Fruit fly (Drosophila melanogaster) whole organism, embryonic: ENCODE results near the gene CG5910.

ENCODE experiments used
- ATbp ChIP-seq: fragments of 200-800 bp; sonication (Bioruptor generic); optimal IDR thresholded peaks from 2 replicates; lab custom pipeline; 2017; ENCODE audit warnings: missing biosample characterization, mild to moderate bottlenecking, missing genetic modification characterization, missing genetic modification reagents
- BEAF-32 ChIP-seq: fragments of 200-800 bp; sonication (Bioruptor generic); optimal IDR thresholded peaks from 3 replicates; lab custom pipeline; 2017; ENCODE audit warnings: missing biosample characterization, missing genetic modification characterization, mild to moderate bottlenecking, moderate library complexity, missing genetic modification reagents
- CG10147 ChIP-seq: fragments of 200-800 bp; sonication (Bioruptor generic); optimal IDR thresholded peaks from 2 replicates; lab custom pipeline; 2019; ENCODE audit warnings: missing biosample characterization, mild to moderate bottlenecking, missing genetic modification characterization, moderate library complexity
- CG10209 ChIP-seq: fragments of 200-800 bp; sonication (Bioruptor generic); optimal IDR thresholded peaks from 3 replicates; lab custom pipeline; 2017; ENCODE audit warnings: missing biosample characterization, mild to moderate bottlenecking, missing genetic modification characterization, missing genetic modification reagents
- CG10654 ChIP-seq: fragments of 200-800 bp; sonication (Bioruptor generic); optimal IDR thresholded peaks from 2 replicates; lab custom pipeline; 2016; ENCODE audit warnings: missing biosample characterization, missing genetic modification characterization
- CG12155 ChIP-seq: fragments of 200-800 bp; sonication (Bioruptor generic); optimal IDR thresholded peaks from 3 replicates; lab custom pipeline; 2016; ENCODE audit warnings: missing biosample characterization, missing genetic modification characterization
- CG12744 ChIP-seq: fragments of 200-800 bp; sonication (Bioruptor generic); optimal IDR thresholded peaks from 2 replicates; lab custom pipeline; 2016; ENCODE audit warnings: missing biosample characterization, missing genetic modification characterization
- CG13123 ChIP-seq: fragments of 200-800 bp; sonication (Bioruptor generic); optimal IDR thresholded peaks from 2 replicates; lab custom pipeline; 2016; ENCODE audit warnings: missing biosample characterization, missing genetic modification characterization
- CG13287 ChIP-seq: fragments of 200-800 bp; sonication (Bioruptor generic); IDR thresholded peaks from 2 replicates; pipeline ENCODE4 v1.3.6; 2022; ENCODE audit warnings: missing biosample characterization, missing genetic modification characterization; ENCODE audit not compliant: partially characterized antibody
- CG13296 ChIP-seq: fragments of 200-800 bp; sonication (Bioruptor generic); optimal IDR thresholded peaks from 3 replicates; lab custom pipeline; 2018; ENCODE audit warnings: missing biosample characterization, mild to moderate bottlenecking, missing genetic modification characterization
- CG14050 ChIP-seq: fragments of 200-800 bp; sonication (Bioruptor generic); IDR thresholded peaks from 3 replicates; pipeline ENCODE4 v1.3.6; 2022; ENCODE audit warnings: missing biosample characterization, missing genetic modification characterization
- CG14710 ChIP-seq: fragments of 200-800 bp; sonication (Bioruptor generic); optimal IDR thresholded peaks from 3 replicates; lab custom pipeline; 2019; ENCODE audit warnings: missing biosample characterization, mild to moderate bottlenecking, missing genetic modification characterization, moderate library complexity
- CG15269 ChIP-seq: fragments of 200-800 bp; sonication (Bioruptor generic); optimal IDR thresholded peaks from 2 replicates; lab custom pipeline; 2018; ENCODE audit warnings: missing biosample characterization, mild to moderate bottlenecking, missing genetic modification characterization, moderate library complexity
- CG15601 ChIP-seq: fragments of 200-800 bp; sonication (Bioruptor generic); optimal IDR thresholded peaks from 3 replicates; lab custom pipeline; 2019; ENCODE audit warnings: missing biosample characterization, mild to moderate bottlenecking, missing genetic modification characterization, moderate library complexity
- CG31224 ChIP-seq: fragments of 200-800 bp; sonication (Bioruptor generic); IDR thresholded peaks from 2 replicates; pipeline ENCODE4 v1.3.6; 2022; ENCODE audit warnings: missing biosample characterization, missing genetic modification characterization
- CG3163 ChIP-seq: fragments of 200-800 bp; sonication (Bioruptor generic); optimal IDR thresholded peaks from 3 replicates; lab custom pipeline; 2016; ENCODE audit warnings: missing biosample characterization, missing genetic modification characterization
- CG33213 ChIP-seq: fragments of 200-800 bp; sonication (Bioruptor generic); optimal IDR thresholded peaks from 3 replicates; lab custom pipeline; 2016; ENCODE audit warnings: missing biosample characterization, missing genetic modification characterization
- CG4360 ChIP-seq: fragments of 200-800 bp; sonication (Bioruptor generic); IDR thresholded peaks from 2 replicates; pipeline ENCODE4 v1.3.6; 2022; ENCODE audit warnings: missing biosample characterization, missing genetic modification characterization
- CG4854 ChIP-seq: fragments of 200-800 bp; sonication (Bioruptor generic); optimal IDR thresholded peaks from 2 replicates; lab custom pipeline; 2016; ENCODE audit warnings: missing biosample characterization, missing genetic modification characterization, inconsistent platforms
- CG7745 ChIP-seq: fragments of 200-800 bp; sonication (Bioruptor generic); optimal IDR thresholded peaks from 2 replicates; lab custom pipeline; 2018; ENCODE audit warnings: missing biosample characterization, mild to moderate bottlenecking, missing genetic modification characterization, moderate library complexity
- CG8478 ChIP-seq: fragments of >200 bp; optimal IDR thresholded peaks from 2 replicates; lab custom pipeline; 2018
- CG8765 ChIP-seq: fragments of 200-800 bp; sonication (Bioruptor generic); IDR thresholded peaks from 2 replicates; pipeline ENCODE4 v1.3.6; 2022; ENCODE audit warnings: missing biosample characterization, missing genetic modification characterization
- CoRest ChIP-seq: fragments of 200-800 bp; sonication (Bioruptor generic); optimal IDR thresholded peaks from 3 replicates; lab custom pipeline; 2018; ENCODE audit warnings: missing biosample characterization, mild to moderate bottlenecking, missing genetic modification characterization, moderate library complexity
- Dip2 ChIP-seq: fragments of 200-800 bp; sonication (Bioruptor generic); IDR thresholded peaks from 2 replicates; pipeline ENCODE4 v1.3.6; 2022; ENCODE audit warnings: missing biosample characterization, missing genetic modification characterization
- Dp ChIP-seq: fragments of 200-800 bp; sonication (Bioruptor generic); optimal IDR thresholded peaks from 2 replicates; lab custom pipeline; 2018; ENCODE audit warnings: missing biosample characterization, mild to moderate bottlenecking, missing genetic modification characterization, moderate library complexity
- H2.0 ChIP-seq: fragments of 200-800 bp; sonication (Bioruptor generic); IDR thresholded peaks from 2 replicates; pipeline ENCODE4 v1.3.6; 2022; ENCODE audit warnings: missing biosample characterization, missing genetic modification characterization
- Hr51 ChIP-seq, 2 experiments: fragments of 200-800 bp; sonication (Bioruptor generic); optimal IDR thresholded peaks; 2 replicates in 1 of 2; 3 replicates in 1 of 2; lab custom pipeline; 2016 to 2018; ENCODE audit warnings: missing biosample characterization in 2 of 2, missing genetic modification characterization in 2 of 2, mild to moderate bottlenecking in 1 of 2, moderate library complexity in 1 of 2
- Lhr ChIP-seq: fragments of 200-800 bp; sonication (Bioruptor generic); optimal IDR thresholded peaks from 3 replicates; lab custom pipeline; 2017; ENCODE audit warnings: mild to moderate bottlenecking, missing biosample characterization, missing genetic modification reagents, missing genetic modification characterization
- Mrtf ChIP-seq: fragments of 200-800 bp; sonication (Bioruptor generic); IDR thresholded peaks from 3 replicates; pipeline ENCODE4 v1.3.6; 2022; ENCODE audit warnings: missing biosample characterization, missing genetic modification characterization
- NC2β ChIP-seq: fragments of 200-800 bp; sonication (Bioruptor generic); optimal IDR thresholded peaks from 2 replicates; lab custom pipeline; 2016; ENCODE audit warnings: missing biosample characterization, missing genetic modification characterization
- ash1 ChIP-seq: fragments of 200-800 bp; sonication (Bioruptor generic); optimal IDR thresholded peaks from 2 replicates; lab custom pipeline; 2018; ENCODE audit warnings: missing biosample characterization, mild to moderate bottlenecking, missing genetic modification characterization
- bcd ChIP-seq: fragments of 200-800 bp; sonication (Bioruptor generic); optimal IDR thresholded peaks from 2 replicates; lab custom pipeline; 2017; ENCODE audit warnings: missing biosample characterization, mild to moderate bottlenecking, missing genetic modification characterization
- cas ChIP-seq: fragments of 200-800 bp; sonication (Bioruptor generic); IDR thresholded peaks from 2 replicates; pipeline ENCODE4 v1.3.6; 2022; ENCODE audit warnings: missing biosample characterization, missing genetic modification characterization
- crol ChIP-seq: fragments of 200-800 bp; sonication (Bioruptor generic); IDR thresholded peaks from 2 replicates; pipeline ENCODE4 v1.3.6; 2022; ENCODE audit warnings: missing biosample characterization, missing genetic modification characterization
- dimm ChIP-seq: fragments of 200-800 bp; sonication (Bioruptor generic); IDR thresholded peaks from 2 replicates; pipeline ENCODE4 v1.3.6; 2022; ENCODE audit warnings: missing biosample characterization, missing genetic modification characterization
- en ChIP-seq: fragments of 200-800 bp; sonication (Bioruptor generic); optimal IDR thresholded peaks from 2 replicates; lab custom pipeline; 2016; ENCODE audit warnings: missing biosample characterization, missing genetic modification characterization
- fd96Cb ChIP-seq: fragments of 200-800 bp; sonication (Bioruptor generic); optimal IDR thresholded peaks from 2 replicates; lab custom pipeline; 2018; ENCODE audit warnings: missing biosample characterization, mild to moderate bottlenecking, missing genetic modification characterization, moderate library complexity
- gem ChIP-seq: fragments of 200-800 bp; sonication (Bioruptor generic); optimal IDR thresholded peaks from 2 replicates; lab custom pipeline; 2019; ENCODE audit warnings: missing biosample characterization, mild to moderate bottlenecking, missing genetic modification characterization, moderate library complexity
- ind ChIP-seq: fragments of 200-800 bp; sonication (Bioruptor generic); optimal IDR thresholded peaks from 3 replicates; lab custom pipeline; 2016; ENCODE audit warnings: missing biosample characterization, missing genetic modification characterization
- kni ChIP-seq: fragments of 200-800 bp; sonication (Bioruptor generic); optimal IDR thresholded peaks from 3 replicates; lab custom pipeline; 2017; ENCODE audit warnings: mild to moderate bottlenecking, missing biosample characterization, missing genetic modification reagents, missing genetic modification characterization
- lov ChIP-seq, 2 experiments: fragments of 200-800 bp in 1 of 2; fragments of >200 bp in 1 of 2; sonication (Bioruptor generic) in 1 of 2; IDR thresholded peaks in 1 of 2; optimal IDR thresholded peaks in 1 of 2; 2 replicates in 1 of 2; 3 replicates in 1 of 2; pipeline versions ENCODE4 v1.3.6 to Lab custom; 2017 to 2022; ENCODE audit warnings: missing biosample characterization in 1 of 2, missing genetic modification characterization in 1 of 2
- pros ChIP-seq: fragments of 200-800 bp; sonication (Bioruptor generic); optimal IDR thresholded peaks from 3 replicates; lab custom pipeline; 2019; ENCODE audit warnings: missing biosample characterization, mild to moderate bottlenecking, missing genetic modification characterization, moderate library complexity
- schlank ChIP-seq: fragments of 200-800 bp; sonication (Bioruptor generic); optimal IDR thresholded peaks from 2 replicates; lab custom pipeline; 2018; ENCODE audit warnings: missing biosample characterization, mild to moderate bottlenecking, missing genetic modification characterization
- slbo ChIP-seq: fragments of 200-800 bp; sonication (Bioruptor generic); IDR thresholded peaks from 2 replicates; pipeline ENCODE4 v1.3.6; 2022; ENCODE audit warnings: missing biosample characterization, missing genetic modification characterization
- slp2 ChIP-seq: fragments of 200-800 bp; sonication (Bioruptor generic); optimal IDR thresholded peaks from 2 replicates; lab custom pipeline; 2016; ENCODE audit warnings: missing biosample characterization, missing genetic modification characterization
- stc ChIP-seq: fragments of 200-800 bp; sonication (Bioruptor generic); IDR thresholded peaks from 2 replicates; pipeline ENCODE4 v1.3.6; 2022; ENCODE audit warnings: missing biosample characterization, missing genetic modification characterization
- tio ChIP-seq: fragments of 200-800 bp; sonication (Bioruptor generic); optimal IDR thresholded peaks from 2 replicates; lab custom pipeline; 2017; ENCODE audit warnings: missing biosample characterization, missing genetic modification characterization, inconsistent platforms
- twi ChIP-seq: fragments of 200-800 bp; optimal IDR thresholded peaks from 2 replicates; lab custom pipeline; 2019; ENCODE audit warnings: missing biosample characterization, mild to moderate bottlenecking, missing genetic modification characterization, moderate library complexity

The CG5910 gene

dm6 chr3L:20493417-20494261, 51.4 kb downstream of the CG5910 start (continued):
- TF ChIP-seq CG12155 (GFP tag; lab: Kevin White, UChicago), result peak; percentile 72
- no peak for TF ChIP-seq Dp (GFP tag; lab: Kevin White, UChicago)
- peak; percentile 76 for TF ChIP-seq CG10147 (GFP tag; lab: Kevin White, UChicago)
- peak; percentile 71 for TF ChIP-seq H2.0 (GFP tag; lab: Robert Waterston, UW)
- no peak for TF ChIP-seq CG12744
- TF ChIP-seq NC2β (GFP tag; lab: Kevin White, UChicago), result no peak
- TF ChIP-seq twi (tag; lab: Kevin White, UChicago), result peak; percentile 5
- TF ChIP-seq CG15601 (tag; lab: Kevin White, UChicago), result peak; percentile 42
- TF ChIP-seq gem (tag; lab: Kevin White, UChicago), result peak; percentile 88
- no peak for TF ChIP-seq Lhr (GFP tag; lab: Kevin White, UChicago)
- peak; percentile 83 for TF ChIP-seq slbo (GFP tag; lab: Robert Waterston, UW)
- TF ChIP-seq tio (GFP tag; lab: Kevin White, UChicago), result peak; percentile 53
- TF ChIP-seq cas, result no peak; the same call in 1 of the 2 replicates
- TF ChIP-seq schlank (tag; lab: Kevin White, UChicago), result no peak
- peak; percentile 56 for TF ChIP-seq CG10209 (GFP tag; lab: Kevin White, UChicago)
- TF ChIP-seq CG4854 (GFP tag; lab: Kevin White, UChicago), result peak; percentile 6
- no peak for TF ChIP-seq Dip2 (GFP tag; lab: Robert Waterston, UW)
- peak; percentile 55 for TF ChIP-seq ATbp (GFP tag; lab: Kevin White, UChicago)
- TF ChIP-seq CG8765, result peak; percentile 25; the same call in 1 of the 2 replicates
- no peak for TF ChIP-seq CG13123
- no peak for TF ChIP-seq pros
- peak; percentile 21; the same call in 1 of the 2 replicates for TF ChIP-seq CG13287 (GFP tag; lab: Robert Waterston, UW)
- peak; percentile 4 for TF ChIP-seq CG33213 (GFP tag; lab: Kevin White, UChicago)
- peak; percentile 64; the same call in 1 of the 3 replicates for TF ChIP-seq Mrtf (GFP tag; lab: Robert Waterston, UW)
- TF ChIP-seq CG8478 (lab: Kevin White, UChicago), result no peak
- peak; percentile 67 for TF ChIP-seq CG4360 (GFP tag; lab: Robert Waterston, UW)
- peak; percentile 45 for TF ChIP-seq CG10654 (GFP tag; lab: Kevin White, UChicago)
- peak; percentile 50 for TF ChIP-seq CG3163 (GFP tag; lab: Kevin White, UChicago)
- peak; percentile 28 for TF ChIP-seq slp2 (GFP tag; lab: Kevin White, UChicago)
- no peak for TF ChIP-seq CG7745 (tag; lab: Kevin White, UChicago)
- peak; percentile 73 for TF ChIP-seq CoRest (tag; lab: Kevin White, UChicago)
- peak; percentile 67 for TF ChIP-seq CG14050
- TF ChIP-seq fd96Cb (tag; lab: Kevin White, UChicago), result peak; percentile 73
- TF ChIP-seq ash1 (GFP tag; lab: Kevin White, UChicago), result no peak
- no peak for TF ChIP-seq lov (optimal IDR thresholded peaks at IDR 0.05; lab: Kevin White, UChicago)
- TF ChIP-seq lov (GFP tag; IDR thresholded peaks at IDR 0.05; lab: Robert Waterston, UW), result no peak; the same call in 2 of the 3 replicates
- TF ChIP-seq dimm (GFP tag; lab: Robert Waterston, UW), result no peak
- peak; percentile 70 for TF ChIP-seq CG13296
- peak; percentile 18 to 89 for TF ChIP-seq Hr51 (GFP tag; optimal IDR thresholded peaks at IDR 0.05; lab: Kevin White, UChicago)
- TF ChIP-seq stc (GFP tag; lab: Robert Waterston, UW), result peak; percentile 84
- TF ChIP-seq CG31224 (GFP tag; lab: Robert Waterston, UW), result peak; percentile 77
- TF ChIP-seq CG14710 (tag; lab: Kevin White, UChicago), result no peak
- peak; percentile 67 for TF ChIP-seq ind (GFP tag; lab: Kevin White, UChicago)
- TF ChIP-seq BEAF-32 (GFP tag; lab: Kevin White, UChicago), result no peak
- peak; percentile 27; the same call in 1 of the 2 replicates for TF ChIP-seq crol (GFP tag; lab: Robert Waterston, UW)
- peak; percentile 24 for TF ChIP-seq en (GFP tag; lab: Kevin White, UChicago)
- TF ChIP-seq kni (GFP tag; lab: Kevin White, UChicago), result peak; percentile 39
- peak; percentile 69 for TF ChIP-seq bcd
- peak; percentile 81 for TF ChIP-seq CG15269 (tag; lab: Kevin White, UChicago)
